Fruit fly (Drosophila melanogaster) whole organism, embryonic: ENCODE data around the gene how.

Experiments
- Asciz ChIP-seq: fragments of 200-800 bp; sonication (Bioruptor generic); optimal IDR thresholded peaks from 2 replicates; lab custom pipeline; 2017; ENCODE audit warnings: missing biosample characterization, mild to moderate bottlenecking, missing genetic modification characterization, missing genetic modification reagents
- Awh ChIP-seq: fragments of 200-800 bp; sonication (Bioruptor generic); IDR thresholded peaks from 2 replicates; pipeline ENCODE4, ENCODE4 v1.3.6; 2022; ENCODE audit warnings: missing biosample characterization, missing genetic modification characterization
- CG10979 ChIP-seq: fragments of 200-800 bp; sonication (Bioruptor generic); optimal IDR thresholded peaks from 2 replicates; lab custom pipeline; 2018; ENCODE audit warnings: missing biosample characterization, mild to moderate bottlenecking, missing genetic modification characterization, moderate library complexity
- CG11456 ChIP-seq: fragments of 200-800 bp; sonication (Bioruptor generic); IDR thresholded peaks from 3 replicates; pipeline ENCODE4 v1.3.6; 2022; ENCODE audit warnings: missing biosample characterization, missing genetic modification characterization
- CG11504 ChIP-seq: fragments of 200-800 bp; sonication (Bioruptor generic); optimal IDR thresholded peaks from 3 replicates; lab custom pipeline; 2019; ENCODE audit warnings: missing biosample characterization, mild to moderate bottlenecking, missing genetic modification characterization, moderate library complexity
- CG12769 ChIP-seq: fragments of 200-800 bp; sonication (Bioruptor generic); optimal IDR thresholded peaks from 2 replicates; lab custom pipeline; 2019; ENCODE audit warnings: missing biosample characterization, mild to moderate bottlenecking, missing genetic modification characterization, moderate library complexity
- CG1647 ChIP-seq: fragments of 200-800 bp; sonication (Bioruptor generic); optimal IDR thresholded peaks from 3 replicates; lab custom pipeline; 2016; ENCODE audit warnings: missing biosample characterization, missing genetic modification characterization
- CG16863 ChIP-seq: fragments of 200-800 bp; sonication (Bioruptor generic); optimal IDR thresholded peaks from 3 replicates; lab custom pipeline; 2016; ENCODE audit warnings: missing biosample characterization, missing genetic modification characterization
- CG17359 ChIP-seq: fragments of 200-800 bp; sonication (Bioruptor generic); optimal IDR thresholded peaks from 3 replicates; lab custom pipeline; 2018; ENCODE audit warnings: missing biosample characterization, mild to moderate bottlenecking, missing genetic modification characterization, moderate library complexity
- CG17612 ChIP-seq: fragments of 200-800 bp; sonication (Bioruptor generic); IDR thresholded peaks from 2 replicates; pipeline ENCODE4 v1.3.6; 2022; ENCODE audit warnings: missing biosample characterization, missing genetic modification characterization
- CG2116 ChIP-seq: fragments of 200-800 bp; sonication (Bioruptor generic); optimal IDR thresholded peaks from 3 replicates; lab custom pipeline; 2018; ENCODE audit warnings: missing biosample characterization, mild to moderate bottlenecking, missing genetic modification characterization
- CG2120 ChIP-seq: fragments of 200-800 bp; sonication (Bioruptor generic); optimal IDR thresholded peaks from 3 replicates; lab custom pipeline; 2016; ENCODE audit warnings: missing biosample characterization, missing genetic modification characterization
- CG31365 ChIP-seq: fragments of 200-800 bp; sonication (Bioruptor generic); optimal IDR thresholded peaks from 2 replicates; lab custom pipeline; 2018; ENCODE audit warnings: missing biosample characterization, mild to moderate bottlenecking, missing genetic modification characterization
- CG3847 ChIP-seq: fragments of 200-800 bp; sonication (Bioruptor generic); IDR thresholded peaks from 2 replicates; pipeline ENCODE4 v1.3.6; 2022; ENCODE audit warnings: missing biosample characterization, missing genetic modification characterization
- CG4328 ChIP-seq: fragments of 200-800 bp; sonication (Bioruptor generic); optimal IDR thresholded peaks from 3 replicates; lab custom pipeline; 2017; ENCODE audit warnings: missing biosample characterization, missing genetic modification reagents, missing genetic modification characterization
- CG4404 ChIP-seq: fragments of 200-800 bp; sonication (Bioruptor generic); IDR thresholded peaks from 2 replicates; pipeline ENCODE4 v1.3.6; 2022; ENCODE audit warnings: missing biosample characterization, missing genetic modification characterization
- CG4854 ChIP-seq: fragments of 200-800 bp; sonication (Bioruptor generic); optimal IDR thresholded peaks from 2 replicates; lab custom pipeline; 2016; ENCODE audit warnings: missing biosample characterization, missing genetic modification characterization, inconsistent platforms
- CG6175 ChIP-seq: fragments of 200-800 bp; sonication (Bioruptor generic); IDR thresholded peaks from 3 replicates; pipeline ENCODE4 v1.3.6; 2022; ENCODE audit warnings: missing biosample characterization, missing genetic modification characterization
- CG6254 ChIP-seq: fragments of 200-800 bp; sonication (Bioruptor generic); optimal IDR thresholded peaks from 3 replicates; lab custom pipeline; 2017; ENCODE audit warnings: mild to moderate bottlenecking, missing biosample characterization, missing genetic modification reagents, missing genetic modification characterization
- CG9437 ChIP-seq: fragments of 200-800 bp; sonication (Bioruptor generic); optimal IDR thresholded peaks from 2 replicates; lab custom pipeline; 2018; ENCODE audit warnings: missing biosample characterization, mild to moderate bottlenecking, missing genetic modification characterization
- CG9932 ChIP-seq: fragments of 200-800 bp; sonication (Bioruptor generic); IDR thresholded peaks from 2 replicates; pipeline ENCODE4 v1.3.6; 2022; ENCODE audit warnings: missing biosample characterization, missing genetic modification characterization
- CoRest ChIP-seq: fragments of 200-800 bp; sonication (Bioruptor generic); optimal IDR thresholded peaks from 3 replicates; lab custom pipeline; 2018; ENCODE audit warnings: missing biosample characterization, mild to moderate bottlenecking, missing genetic modification characterization, moderate library complexity
- Doc2 ChIP-seq: fragments of 200-800 bp; sonication (Bioruptor generic); IDR thresholded peaks from 2 replicates; pipeline ENCODE4 v1.3.6; 2022; ENCODE audit warnings: missing biosample characterization, missing genetic modification characterization
- Dref ChIP-seq: fragments of 200-800 bp; sonication (Bioruptor generic); IDR thresholded peaks from 2 replicates; pipeline ENCODE4 v1.3.6; 2022; ENCODE audit warnings: missing biosample characterization, missing genetic modification characterization
- Fer2 ChIP-seq: fragments of 200-800 bp; sonication (Bioruptor generic); optimal IDR thresholded peaks from 2 replicates; lab custom pipeline; 2018; ENCODE audit warnings: missing biosample characterization, mild to moderate bottlenecking, missing genetic modification characterization, moderate library complexity
- Gug ChIP-seq: fragments of 200-800 bp; sonication (Bioruptor generic); IDR thresholded peaks from 4 replicates; pipeline ENCODE4 v1.3.6; 2022; ENCODE audit warnings: missing biosample characterization, missing genetic modification characterization
- HLH3B ChIP-seq: fragments of 200-800 bp; sonication (Bioruptor generic); IDR thresholded peaks from 2 replicates; pipeline ENCODE4 v1.3.6; 2022; ENCODE audit warnings: missing biosample characterization, missing genetic modification characterization
- MBD-R2 ChIP-seq: fragments of 200-800 bp; sonication (Bioruptor generic); IDR thresholded peaks from 2 replicates; pipeline ENCODE4 v1.3.6; 2022; ENCODE audit warnings: missing biosample characterization, missing genetic modification characterization
- NFAT ChIP-seq: fragments of 200-800 bp; sonication (Bioruptor generic); IDR thresholded peaks from 2 replicates; pipeline ENCODE4 v1.3.6; 2022; ENCODE audit warnings: missing biosample characterization, missing genetic modification characterization
- Oli ChIP-seq: fragments of 200-800 bp; sonication (Bioruptor generic); optimal IDR thresholded peaks from 2 replicates; lab custom pipeline; 2018; ENCODE audit warnings: missing biosample characterization, mild to moderate bottlenecking, missing genetic modification characterization, moderate library complexity
- Spps ChIP-seq: fragments of 200-800 bp; sonication (Bioruptor generic); optimal IDR thresholded peaks from 2 replicates; lab custom pipeline; 2018; ENCODE audit warnings: missing biosample characterization, mild to moderate bottlenecking, missing genetic modification characterization
- Tbp ChIP-seq: fragments of >200 bp; optimal IDR thresholded peaks from 2 replicates; lab custom pipeline; 2018; ENCODE audit warnings: missing biosample characterization, missing genetic modification characterization
- YL-1 ChIP-seq: fragments of 200-800 bp; sonication (Bioruptor generic); optimal IDR thresholded peaks from 3 replicates; lab custom pipeline; 2017; ENCODE audit warnings: missing biosample characterization, mild to moderate bottlenecking, missing genetic modification characterization
- ap ChIP-seq: fragments of 200-800 bp; sonication (Bioruptor generic); IDR thresholded peaks from 2 replicates; pipeline ENCODE4 v1.3.6; 2022; ENCODE audit warnings: missing biosample characterization, missing genetic modification characterization
- chinmo ChIP-seq: fragments of 200-800 bp; sonication (Bioruptor generic); IDR thresholded peaks from 4 replicates; pipeline ENCODE4 v1.3.6; 2022; ENCODE audit warnings: missing biosample characterization, missing genetic modification characterization; ENCODE audit not compliant: partially characterized antibody
- danr ChIP-seq: fragments of 200-800 bp; sonication (Bioruptor generic); IDR thresholded peaks from 2 replicates; pipeline ENCODE4 v1.3.6; 2022; ENCODE audit warnings: missing biosample characterization, missing genetic modification characterization
- gsb ChIP-seq: fragments of 200-800 bp; sonication (Bioruptor generic); IDR thresholded peaks from 2 replicates; pipeline ENCODE4 v1.3.6; 2022; ENCODE audit warnings: missing biosample characterization, missing genetic modification characterization
- ham ChIP-seq: fragments of 200-800 bp; sonication (Bioruptor generic); IDR thresholded peaks from 2 replicates; pipeline ENCODE4 v1.3.6; 2022; ENCODE audit warnings: missing biosample characterization, missing genetic modification characterization
- her ChIP-seq: fragments of 200-800 bp; sonication (Bioruptor generic); optimal IDR thresholded peaks from 2 replicates; lab custom pipeline; 2016; ENCODE audit warnings: missing biosample characterization, missing genetic modification characterization
- hkb ChIP-seq, 2 experiments: fragments of 200-800 bp in 1 of 2; fragments of >200 bp in 1 of 2; sonication (Bioruptor generic) in 1 of 2; IDR thresholded peaks in 1 of 2; optimal IDR thresholded peaks in 1 of 2; 2 replicates each; pipeline versions ENCODE4 v1.3.6 to Lab custom; 2017 to 2022; ENCODE audit warnings: missing biosample characterization in 1 of 2, missing genetic modification characterization in 1 of 2
- klu ChIP-seq: fragments of 200-800 bp; sonication (Bioruptor generic); IDR thresholded peaks from 2 replicates; pipeline ENCODE4 v1.3.6; 2022; ENCODE audit warnings: missing biosample characterization, missing genetic modification characterization
- mld ChIP-seq: fragments of 200-800 bp; sonication (Bioruptor generic); IDR thresholded peaks from 3 replicates; pipeline ENCODE4 v1.3.6; 2022; ENCODE audit warnings: missing biosample characterization, missing genetic modification characterization; ENCODE audit not compliant: partially characterized antibody
- nerfin-1 ChIP-seq: fragments of 200-800 bp; sonication (Bioruptor generic); optimal IDR thresholded peaks from 3 replicates; lab custom pipeline; 2019; ENCODE audit warnings: missing biosample characterization, mild to moderate bottlenecking, missing genetic modification characterization, moderate library complexity
- onecut ChIP-seq: fragments of 200-800 bp; sonication (Bioruptor generic); IDR thresholded peaks from 2 replicates; pipeline ENCODE4 v1.3.6; 2022; ENCODE audit warnings: missing biosample characterization, missing genetic modification characterization
- pho ChIP-seq: fragments of 200-800 bp; sonication (Bioruptor generic); optimal IDR thresholded peaks from 2 replicates; lab custom pipeline; 2016; ENCODE audit warnings: missing biosample characterization, missing genetic modification characterization
- sisA ChIP-seq: fragments of 200-800 bp; sonication (Bioruptor generic); IDR thresholded peaks from 2 replicates; pipeline ENCODE4 v1.3.6; 2022; ENCODE audit warnings: missing biosample characterization, missing genetic modification characterization
- sr ChIP-seq: fragments of 200-800 bp; sonication (Bioruptor generic); IDR thresholded peaks from 3 replicates; pipeline ENCODE4 v1.3.6; 2022; ENCODE audit warnings: missing biosample characterization, missing genetic modification characterization
- tx ChIP-seq: fragments of 200-800 bp; sonication (Bioruptor generic); optimal IDR thresholded peaks from 2 replicates; lab custom pipeline; 2016; ENCODE audit warnings: missing biosample characterization, missing genetic modification characterization

Gene how

dm6 chr3R:22026922-22027742 is 14.9 kb upstream of the how start, which contains the start of the genes Cchl and ND-42 (continued):
- TF ChIP-seq chinmo (0 out of 4 replicates have a peak, but pooled peaks have one; percentile 32), Gug (GFP tag; lab: Robert Waterston, UW) (peak; percentile 44; the same call in 3 of the 4 replicates), CG9932 (peak; percentile 81; the same call in 1 of the 2 replicates), ham (GFP tag; lab: Robert Waterston, UW) (no peak), Doc2 (no peak), CG6254 (GFP tag; lab: Kevin White, UChicago) (no peak), Tbp (GFP tag; lab: Kevin White, UChicago) (no peak), sr (no peak), pho (GFP tag; lab: Kevin White, UChicago) (peak; percentile 57), nerfin-1 (peak; percentile 74), gsb (GFP tag; lab: Robert Waterston, UW) (0 out of 2 replicates have a peak, but pooled peaks have one; percentile 46), ap (no peak; the same call in none of the 2 replicates), CoRest (tag; lab: Kevin White, UChicago) (peak; percentile 92), her (GFP tag; lab: Kevin White, UChicago) (peak; percentile 51), NFAT (GFP tag; lab: Robert Waterston, UW) (peak; percentile 37), CG11456 (GFP tag; lab: Robert Waterston, UW) (peak; percentile 67), CG17612 (GFP tag; lab: Robert Waterston, UW) (no peak), klu (GFP tag; lab: Robert Waterston, UW) (peak; percentile 75; the same call in 1 of the 2 replicates), sisA (GFP tag; lab: Robert Waterston, UW) (peak; percentile 64; the same call in 1 of the 2 replicates), CG4854 (GFP tag; lab: Kevin White, UChicago) (peak; percentile 54), CG4328 (GFP tag; lab: Kevin White, UChicago) (peak; percentile 81), CG4404 (GFP tag; lab: Robert Waterston, UW) (peak; percentile 44; the same call in 1 of the 2 replicates), MBD-R2 (peak; percentile 70), CG31365 (tag; lab: Kevin White, UChicago) (no peak), Asciz (GFP tag; lab: Kevin White, UChicago) (no peak), CG6175 (no peak; the same call in 2 of the 3 replicates), CG17359 (tag; lab: Kevin White, UChicago) (peak; percentile 72), CG9437 (GFP tag; lab: Kevin White, UChicago) (peak; percentile 82), danr (GFP tag; lab: Robert Waterston, UW) (peak; percentile 43; the same call in 1 of the 2 replicates), CG11504 (peak; percentile 84), CG12769 (tag; lab: Kevin White, UChicago) (no peak), CG10979 (tag; lab: Kevin White, UChicago) (peak; percentile 70), tx (GFP tag; lab: Kevin White, UChicago) (peak; percentile 33), Oli (tag; lab: Kevin White, UChicago) (peak; percentile 76), Awh (0 out of 2 replicates have a peak, but pooled peaks have one; percentile 9), HLH3B (GFP tag; lab: Robert Waterston, UW) (peak; percentile 69), YL-1 (GFP tag; lab: Kevin White, UChicago) (peak; percentile 88), Spps (peak; percentile 25), onecut (GFP tag; lab: Robert Waterston, UW) (peak; percentile 42; the same call in 1 of the 2 replicates), CG3847 (GFP tag; lab: Robert Waterston, UW) (peak; percentile 91), hkb (optimal IDR thresholded peaks at IDR 0.05; lab: Kevin White, UChicago) (no peak), hkb (GFP tag; IDR thresholded peaks at IDR 0.05; lab: Robert Waterston, UW) (peak; percentile 64), mld (GFP tag; lab: Robert Waterston, UW) (no peak), Fer2 (peak; percentile 56), CG2116 (GFP tag; lab: Kevin White, UChicago) (peak; percentile 81), Dref (GFP tag; lab: Robert Waterston, UW) (no peak), CG16863 (GFP tag; lab: Kevin White, UChicago) (peak; percentile 71), CG2120 (GFP tag; lab: Kevin White, UChicago) (peak; percentile 82), CG1647 (GFP tag; lab: Kevin White, UChicago) (peak; percentile 65)
